Fruit fly (Drosophila melanogaster) ovary, adult (tissue): ENCODE measurements around the gene hiro.

ENCODE experiments used
- CG17801 ChIP-seq: fragments of 200-800 bp; optimal IDR thresholded peaks from 2 replicates; lab custom pipeline; 2019; ENCODE audit warnings: missing biosample characterization, mild to moderate bottlenecking, missing genetic modification characterization, moderate library complexity; ENCODE audit not compliant: partially characterized antibody

Gene hiro

DNA sequence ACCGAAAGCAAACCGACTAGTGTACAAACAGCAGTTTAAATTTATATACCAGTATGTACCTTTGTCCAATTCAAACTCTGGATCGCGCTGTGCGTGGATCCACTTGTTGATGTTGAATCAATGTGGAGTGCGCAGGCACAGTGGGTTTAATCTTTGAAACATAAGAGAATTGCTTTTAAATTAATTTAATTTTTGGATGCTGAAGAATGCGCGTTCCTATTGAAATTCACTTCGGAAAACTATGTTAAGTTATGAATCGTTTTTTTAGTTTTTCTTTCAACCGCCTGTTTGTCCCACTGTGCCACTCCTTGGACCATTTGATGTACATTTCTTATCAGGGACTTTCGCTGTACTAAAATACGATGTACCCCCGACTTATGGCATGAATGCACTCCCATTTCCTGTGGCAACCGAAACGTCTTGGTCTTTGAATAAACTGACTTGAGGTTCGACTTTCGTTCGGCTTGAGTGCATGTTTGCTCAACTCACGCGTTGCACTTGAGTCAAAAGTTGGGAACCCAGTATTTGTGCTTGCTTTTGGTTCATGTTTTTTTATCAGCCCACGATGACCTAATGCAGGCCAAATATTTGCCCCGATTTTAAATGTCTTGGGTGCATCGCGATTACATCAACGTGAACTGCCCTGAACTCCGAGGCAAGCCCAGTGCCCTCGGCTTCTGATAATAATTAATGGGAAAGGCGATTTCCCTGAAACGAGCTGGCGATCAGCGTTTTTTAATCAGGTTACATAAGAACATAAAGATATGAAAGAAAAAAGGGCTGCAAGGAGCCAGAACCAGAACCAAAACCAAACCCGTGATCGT is 37.0 kb upstream of the hiro start:
- peak; percentile 34 for TF ChIP-seq CG17801

DNA sequence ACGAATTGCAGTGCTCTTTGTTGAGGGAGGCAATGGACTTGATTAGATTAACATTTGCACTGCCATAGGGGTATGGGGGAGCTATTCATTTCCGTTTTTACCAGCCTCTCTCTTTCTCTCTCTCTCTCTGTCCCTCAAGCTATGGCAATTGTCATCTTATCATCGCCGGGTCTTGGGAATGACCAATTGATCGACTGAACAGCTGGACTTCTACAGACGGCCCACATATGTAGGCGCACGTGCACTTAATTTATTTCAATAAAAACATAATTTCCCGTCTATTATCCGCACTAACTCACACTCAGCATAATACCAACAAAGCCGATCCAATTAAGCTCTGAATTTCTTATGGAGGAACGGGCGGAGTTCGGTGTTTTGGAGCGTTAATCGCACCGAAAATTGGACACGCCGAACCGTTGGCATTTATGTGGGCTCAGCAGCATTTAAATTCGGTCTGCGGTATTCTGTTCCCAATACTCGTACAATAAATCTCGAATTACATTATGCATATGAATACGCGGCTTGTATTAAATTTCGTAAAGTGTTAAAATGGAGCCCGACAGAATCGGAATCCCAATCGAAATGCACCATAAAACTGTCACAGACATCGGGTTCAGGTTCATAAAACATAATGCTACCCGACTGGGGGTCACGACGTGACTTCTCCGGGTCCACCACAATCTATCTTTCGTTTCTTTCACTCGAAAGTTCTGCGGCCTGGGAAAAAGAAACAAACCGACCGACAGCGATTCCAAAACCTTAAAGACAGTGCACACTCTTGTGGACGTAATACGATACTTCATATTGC is 36.1 kb upstream of the hiro start:
- no peak for TF ChIP-seq CG17801

DNA sequence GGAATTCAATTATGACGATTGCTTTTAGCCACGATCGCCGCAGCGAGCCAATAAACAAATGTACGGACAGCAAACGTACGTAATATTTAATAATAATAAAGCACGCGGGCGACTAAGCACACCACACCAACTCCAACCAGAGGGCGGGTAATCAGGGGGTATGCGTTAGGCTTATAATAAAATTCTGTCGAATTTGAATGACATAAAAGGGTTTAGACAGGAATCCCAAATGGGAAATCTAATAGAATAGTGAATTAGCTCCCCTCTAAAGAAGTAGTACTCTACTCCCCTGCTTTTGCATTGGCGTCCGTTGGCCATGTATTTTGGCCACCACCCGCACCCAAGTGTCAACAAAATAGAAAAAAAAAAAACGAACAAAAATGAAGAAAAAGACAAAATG is 34.6 kb upstream of the hiro start:
- no peak for TF ChIP-seq CG17801

DNA sequence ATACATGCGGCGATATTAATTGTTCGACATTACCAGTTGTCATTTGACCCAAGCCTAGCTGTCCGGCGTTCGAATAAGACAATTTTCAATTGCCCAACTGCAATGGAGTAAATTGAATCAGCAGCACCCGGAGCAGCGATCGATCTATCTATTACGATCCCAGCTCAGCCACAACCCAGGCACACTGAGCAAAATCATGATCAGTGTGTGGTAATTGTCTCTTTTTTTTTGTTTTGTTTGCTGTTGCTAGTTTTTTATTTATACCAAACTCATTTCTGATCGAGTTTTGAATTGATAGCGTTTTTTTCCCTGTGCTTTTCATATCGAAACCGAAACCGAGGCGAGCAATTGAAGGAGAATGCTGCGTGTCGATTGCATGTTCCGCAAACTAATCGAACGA is 34.1 kb upstream of the hiro start:
- no peak for TF ChIP-seq CG17801

DNA sequence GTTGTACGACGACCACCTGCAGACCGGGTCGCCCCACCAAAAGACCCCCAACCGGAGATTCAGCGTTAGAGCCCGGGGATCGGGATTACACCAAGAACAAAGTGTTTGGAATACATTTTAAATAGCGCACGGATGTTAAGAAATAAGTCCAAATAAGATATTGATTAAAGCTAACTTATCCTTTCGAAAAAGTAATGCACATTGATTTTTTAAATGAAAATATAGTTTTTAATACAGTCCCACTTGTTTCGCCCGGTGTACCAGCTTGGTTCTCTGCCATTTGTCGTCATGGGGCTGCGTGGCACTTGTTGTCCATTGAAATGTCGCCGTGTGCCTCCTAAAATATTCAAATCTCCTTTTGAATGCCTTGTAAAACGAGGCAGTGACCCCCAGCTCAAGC is 33.3 kb upstream of the hiro start:
- no peak for TF ChIP-seq CG17801

DNA sequence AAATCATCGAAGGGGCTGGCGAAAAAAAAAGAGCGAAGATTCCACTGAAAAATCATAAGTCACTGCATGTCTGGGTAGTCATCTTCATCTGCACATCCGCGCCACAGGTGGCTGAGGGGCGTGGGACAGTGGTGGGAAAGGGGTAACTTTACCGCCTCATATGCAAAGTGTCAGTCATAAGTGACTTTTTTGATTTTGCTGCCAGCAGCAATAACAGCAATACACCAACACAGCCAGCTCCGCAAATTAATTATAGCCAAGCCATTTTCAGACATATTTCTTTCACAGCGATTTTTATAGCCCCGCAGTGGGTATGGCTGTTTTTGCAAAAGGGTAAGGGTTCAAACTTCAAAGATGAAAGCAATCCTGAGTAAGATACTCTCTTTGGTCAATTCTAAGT is 30.6 kb upstream of the hiro start:
- no peak for TF ChIP-seq CG17801

DNA sequence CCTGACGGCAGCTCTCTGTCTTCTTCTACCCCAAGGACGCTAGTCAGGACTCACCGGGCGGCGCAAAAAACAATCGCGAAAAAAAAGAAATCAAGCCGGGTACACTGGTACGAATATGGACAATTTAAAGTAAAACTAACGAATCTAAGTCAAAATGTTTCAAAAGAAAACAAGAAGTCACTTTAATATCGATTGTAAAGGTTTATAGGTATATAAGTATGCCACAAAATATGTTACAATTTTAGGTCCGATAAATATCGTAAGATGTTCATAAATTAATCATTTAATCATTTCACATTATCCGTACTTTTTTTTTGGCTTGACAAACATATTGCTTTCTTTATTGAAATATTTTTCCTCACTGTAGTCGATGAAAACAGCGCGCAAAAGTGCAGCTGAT is 28.3 kb upstream of the hiro start:
- TF ChIP-seq CG17801: no peak

DNA sequence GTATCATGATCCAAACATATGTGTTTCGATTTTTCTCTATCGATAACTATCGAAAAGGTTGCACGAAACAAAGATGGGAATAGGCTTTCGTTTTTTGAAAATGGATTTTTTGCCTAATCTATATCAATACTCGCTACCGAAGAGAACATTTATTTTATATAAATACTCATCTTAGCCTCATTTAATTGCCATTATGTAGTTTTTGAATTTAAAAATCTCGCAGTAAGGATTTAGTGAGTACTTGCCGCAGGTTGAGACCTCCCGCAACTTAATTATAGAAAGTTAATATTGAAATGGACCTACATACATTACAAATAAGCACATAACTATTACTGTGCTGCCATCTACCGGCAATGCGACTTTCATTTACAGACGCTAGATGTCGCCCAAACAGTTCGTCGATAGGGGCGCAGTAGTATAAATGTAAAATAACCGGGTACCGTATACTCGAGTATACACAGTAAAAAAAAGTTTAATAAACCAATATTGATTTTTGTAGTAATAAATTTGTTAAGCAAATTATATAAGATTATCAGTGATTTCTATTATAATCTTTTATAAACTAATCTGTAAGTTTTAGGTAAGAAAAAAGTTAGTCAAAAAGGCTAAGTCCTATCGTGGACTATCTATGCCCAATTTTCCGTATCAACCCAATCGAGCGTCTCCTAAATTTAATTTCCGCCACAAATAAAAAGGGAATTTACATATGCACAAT is 24.2 kb upstream of the hiro start, which contains the start of gene CG13896:
Gene CG13896 (minus strand): TSS at position 12 of the 715 bp plus-strand sequence.
- peak; percentile 65 for TF ChIP-seq CG17801

DNA sequence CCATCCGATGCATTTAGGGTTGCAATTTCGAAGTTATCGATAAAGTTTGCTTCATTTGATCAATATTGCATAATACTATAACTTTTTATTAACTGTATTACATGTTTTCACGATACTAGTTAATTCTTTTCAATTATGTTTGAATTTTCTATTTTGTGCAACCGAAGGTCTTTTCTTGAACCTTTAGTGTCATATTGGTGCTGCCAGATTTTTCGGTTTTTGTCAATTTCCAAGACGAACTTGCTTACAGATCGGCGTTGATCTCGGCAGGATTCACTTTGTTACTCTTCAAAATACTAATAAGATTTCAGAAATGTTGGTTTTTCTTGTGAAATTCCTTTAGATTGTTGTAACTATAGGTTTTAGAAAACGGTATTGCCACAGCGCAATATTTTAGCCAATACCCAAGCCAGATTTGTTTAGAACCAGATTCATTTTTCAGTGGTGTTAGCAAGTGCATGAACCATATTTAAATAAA is 22.6 kb upstream of the hiro start, which contains the start of gene CkIIalpha-i3:
Gene CkIIalpha-i3 (minus strand): TSS at position 263 of the 478 bp plus-strand sequence.
- TF ChIP-seq CG17801: no peak

DNA sequence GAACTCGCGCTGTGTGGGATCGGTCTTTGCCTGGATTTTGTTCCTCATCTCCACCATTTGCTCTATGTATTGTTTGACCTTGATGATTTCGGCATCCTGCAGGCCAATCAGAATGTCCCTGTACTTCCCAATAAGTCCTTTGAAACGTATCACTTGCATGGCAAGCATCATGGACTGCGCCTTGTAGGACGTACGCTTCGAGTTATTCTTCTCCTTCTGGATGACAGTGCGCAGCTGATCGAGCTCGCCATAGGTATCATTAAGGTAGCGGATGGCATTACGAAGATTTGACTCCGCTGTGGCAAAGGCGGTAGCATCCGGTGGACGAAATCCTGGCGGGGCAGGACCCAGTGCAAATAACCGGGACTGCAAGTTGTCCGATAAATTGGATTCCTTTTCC is 22.1 kb upstream of the hiro start:
- no peak for TF ChIP-seq CG17801

DNA sequence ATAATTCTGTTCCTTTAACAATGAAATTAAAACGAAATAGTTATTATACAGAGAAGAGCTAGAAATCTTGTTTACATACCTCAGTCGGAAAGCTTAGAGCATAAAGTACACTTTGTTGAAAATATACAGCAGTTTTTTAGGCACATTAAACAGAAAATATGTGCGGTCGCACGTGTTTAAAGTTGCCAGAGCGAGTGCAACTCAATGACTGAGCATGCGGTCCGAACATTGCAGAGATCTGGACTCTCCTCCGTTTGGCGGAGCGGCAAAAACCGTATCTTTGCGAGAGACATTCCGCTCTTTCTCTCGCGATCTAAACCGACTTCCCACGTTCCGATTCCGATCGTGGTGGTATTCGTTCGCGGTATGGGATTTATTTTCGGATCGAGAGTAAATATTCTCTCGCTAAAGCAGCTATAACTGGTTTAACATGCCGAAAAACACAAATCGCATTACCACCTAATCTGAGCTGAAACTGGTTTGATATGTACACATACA is 20.3 kb upstream of the hiro start, which contains the start of gene CG13895:
Gene CG13895 (minus strand): TSS at position 214 of the 498 bp plus-strand sequence.
- no peak for TF ChIP-seq CG17801

DNA sequence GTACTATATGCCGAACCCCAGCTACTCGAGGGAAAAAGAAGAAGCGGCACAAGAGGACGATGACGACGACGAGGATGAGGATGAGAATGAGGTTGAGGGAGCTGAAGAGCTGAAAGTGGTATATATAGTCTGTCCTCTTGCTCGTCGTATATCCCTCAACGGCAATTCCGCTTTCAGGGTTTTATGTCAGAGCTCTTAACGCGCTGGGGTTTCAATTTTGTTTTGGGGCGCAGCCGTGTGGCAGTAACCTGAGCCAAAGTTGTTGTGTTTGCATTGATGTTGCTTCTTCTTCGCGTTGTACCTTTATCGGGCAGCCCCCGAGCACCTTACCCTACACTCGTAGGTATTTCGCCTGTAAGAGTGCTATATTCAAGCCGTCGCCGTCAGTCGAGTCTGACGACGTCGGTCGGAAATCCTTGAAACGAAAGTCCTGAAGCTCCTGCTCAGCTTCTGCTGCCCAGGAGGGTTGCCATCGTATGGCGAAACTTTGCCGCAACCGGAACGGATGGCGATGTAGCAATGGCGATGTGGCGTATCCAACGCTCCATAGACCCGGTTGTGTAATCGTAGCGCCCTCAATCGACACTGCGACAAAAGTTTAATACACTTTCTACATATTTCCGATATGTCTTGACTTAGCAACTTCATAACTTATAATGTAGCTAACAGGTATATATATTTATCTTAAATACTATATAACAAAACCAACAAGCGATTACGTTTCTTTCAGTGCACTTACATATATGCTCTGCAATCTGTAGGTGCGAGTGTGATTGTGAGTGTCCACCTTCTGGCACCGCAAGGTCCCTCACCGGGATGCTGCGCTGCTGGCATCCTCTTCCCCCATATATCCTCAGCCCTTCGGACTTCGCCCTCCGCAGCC is 17.1 kb upstream of the hiro start:
- TF ChIP-seq CG17801: no peak

DNA sequence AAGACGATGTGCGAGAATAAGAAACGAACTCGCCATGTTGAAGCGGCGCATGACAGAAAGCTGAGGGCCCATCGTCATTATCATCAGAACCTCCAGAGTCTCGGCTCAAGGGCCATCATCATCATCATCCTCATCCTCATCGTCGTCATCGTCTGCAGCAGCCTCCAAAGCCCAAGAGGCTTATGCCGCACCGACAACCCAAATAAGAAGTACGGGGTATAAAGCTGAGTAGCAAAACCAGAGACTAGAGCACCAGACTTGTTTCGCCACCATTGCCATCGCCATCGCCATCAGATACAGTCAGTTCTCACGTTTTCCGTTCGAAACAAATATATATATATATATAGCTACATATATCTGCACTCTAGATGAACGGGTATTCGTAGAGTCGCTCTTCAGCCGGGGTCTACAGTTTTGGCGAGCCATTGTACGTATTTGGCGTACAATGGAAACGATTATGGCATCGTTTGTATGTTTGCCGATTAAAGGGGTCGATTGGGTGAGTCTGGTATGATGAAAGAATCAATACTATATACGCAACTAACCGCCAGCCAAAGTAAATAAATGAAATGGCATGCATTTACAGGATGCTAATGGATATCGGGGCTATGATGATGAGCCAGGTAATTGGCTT is 15.5 kb upstream of the hiro start:
- no peak for TF ChIP-seq CG17801

DNA sequence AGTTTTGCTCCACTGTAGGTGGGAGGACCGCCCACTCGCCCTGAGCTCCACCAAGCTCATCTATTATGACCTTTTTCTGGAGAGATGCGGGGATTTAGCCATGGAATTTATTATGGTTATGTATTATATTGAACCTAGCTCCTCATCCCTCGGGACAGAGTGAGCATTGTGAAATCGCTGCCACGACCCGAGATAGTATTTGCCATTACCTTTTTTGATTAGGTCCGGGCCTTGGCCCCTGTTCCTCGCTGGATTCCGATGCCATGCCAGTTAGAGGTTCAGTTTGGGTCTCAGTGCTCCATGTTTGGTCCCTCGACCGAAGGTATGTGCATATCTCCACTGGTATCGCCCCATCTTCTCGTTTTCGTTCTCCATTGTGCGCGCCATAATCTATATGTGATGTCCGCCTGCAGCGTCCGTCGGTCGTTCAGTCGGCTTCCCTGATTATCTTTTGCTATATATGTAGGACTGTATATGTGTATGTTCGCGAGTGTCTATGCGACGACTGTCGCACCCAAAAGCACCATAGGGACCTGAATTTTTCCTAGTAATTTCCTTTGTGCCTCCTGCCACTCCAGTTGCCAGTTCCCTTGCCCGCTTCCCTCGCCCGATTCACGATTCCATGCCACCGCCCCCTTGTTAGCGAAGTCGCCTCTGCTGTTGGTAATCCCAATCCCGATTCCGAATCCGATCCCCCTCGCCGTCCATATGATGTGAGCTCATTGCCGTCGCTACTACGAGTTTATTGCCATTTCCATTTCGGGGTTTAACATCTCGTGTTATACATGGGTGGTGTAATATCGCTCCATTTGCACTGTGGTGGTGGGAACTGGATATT is 14.3 kb upstream of the hiro start:
- no peak for TF ChIP-seq CG17801
